Worm (Caenorhabditis elegans): ENCODE results near the gene Y49F6C.7.

Y49F6C.7 gene

ce11 chrII:3343714-3344113 lies 24.3 kb downstream of the Y49F6C.7 start, which contains the start of gene F14D2.15:
F14D2.15 (minus strand) TSS chrII:3343814.
- TF ChIP-seq rcor-1 (GFP tag; IDR thresholded peaks at IDR 0.05) (no peak), zim-3 (tag; optimal IDR thresholded peaks at IDR 0.05) (no peak), hlh-26 (GFP tag; conservative IDR thresholded peaks at IDR 0.05) (no peak), F37B4.10 (GFP tag; IDR thresholded peaks at IDR 0.05) (no peak), F49E8.2 (tag; optimal IDR thresholded peaks at IDR 0.05; ENCODE audit: insufficient read depth) (no peak), athp-1 (tag; optimal IDR thresholded peaks at IDR 0.05) (no peak), egl-44 (GFP tag; IDR thresholded peaks at IDR 0.05) (no peak), nfya-2 (GFP tag; IDR thresholded peaks at IDR 0.05) (no peak), tbp1 (GFP tag; optimal IDR thresholded peaks at IDR 0.05) (no peak), hrde-1 (tag; optimal IDR thresholded peaks at IDR 0.05; ENCODE audit: borderline replicate concordance) (no peak), B0035.1 (tag; optimal IDR thresholded peaks at IDR 0.05) (no peak), hsf-1 (GFP tag; IDR thresholded peaks at IDR 0.05) (no peak), Y53F4B.3 (GFP tag; IDR thresholded peaks at IDR 0.05) (no peak)

ce11 chrII:3341989-3342388 lies 26.0 kb downstream of the Y49F6C.7 start, which contains the start of gene F14D2.11:
F14D2.11 (minus strand) TSS chrII:3342089.
- TF ChIP-seq lsl-1 (GFP tag; optimal IDR thresholded peaks at IDR 0.05), result peak; percentile 68
- TF ChIP-seq ceh-40 (GFP tag; IDR thresholded peaks at IDR 0.05), result no peak
- TF ChIP-seq madf-3 (GFP tag; IDR thresholded peaks at IDR 0.05), result 0 out of 2 replicates have a peak, but pooled peaks have one; percentile 21

ce11 chrII:3340818-3341217 lies 27.2 kb downstream of the Y49F6C.7 start:
- peak; percentile 72 for TF ChIP-seq zfh-2 (GFP tag; conservative IDR thresholded peaks at IDR 0.05)
- no peak for TF ChIP-seq pbrm-1 (GFP tag; IDR thresholded peaks at IDR 0.05)
- no peak for TF ChIP-seq B0035.1 (tag; optimal IDR thresholded peaks at IDR 0.05)
- peak; percentile 73 for TF ChIP-seq egrh-3 (GFP tag; IDR thresholded peaks at IDR 0.05)
- TF ChIP-seq Y95B8A.8 (GFP tag; IDR thresholded peaks at IDR 0.05), result 0 out of 2 replicates have a peak, but pooled peaks have one; percentile 18
- TF ChIP-seq F10E7.11 (tag; optimal IDR thresholded peaks at IDR 0.05), result no peak

- no peak for TF ChIP-seq akir-1 (GFP tag; optimal IDR thresholded peaks at IDR 0.05)
- TF ChIP-seq sdz-38 (tag; optimal IDR thresholded peaks at IDR 0.05), result no peak
- no peak for TF ChIP-seq T26A5.8 (tag; optimal IDR thresholded peaks at IDR 0.05)
- TF ChIP-seq mcd-1 (GFP tag; IDR thresholded peaks at IDR 0.05), result no peak
- no peak for TF ChIP-seq sea-2 (GFP tag; IDR thresholded peaks at IDR 0.05)
- no peak for TF ChIP-seq K11D2.4 (GFP tag; IDR thresholded peaks at IDR 0.05)
- TF ChIP-seq madf-6 (GFP tag; IDR thresholded peaks at IDR 0.05), result no peak
- no peak for TF ChIP-seq tbp1 (GFP tag; optimal IDR thresholded peaks at IDR 0.05)
- TF ChIP-seq lin-54 (GFP tag; optimal IDR thresholded peaks at IDR 0.05), result no peak
- TF ChIP-seq chd-7 (tag; optimal IDR thresholded peaks at IDR 0.05), result no peak
- TF ChIP-seq lsl-1 (GFP tag; optimal IDR thresholded peaks at IDR 0.05), result no peak
- TF ChIP-seq ama-1 (optimal IDR thresholded peaks at IDR 0.05), result no peak
- TF ChIP-seq ama-1 (GFP tag; optimal IDR thresholded peaks at IDR 0.05), result no peak
- TF ChIP-seq ztf-18 (tag; optimal IDR thresholded peaks at IDR 0.05), result no peak
- no peak for TF ChIP-seq ztf-26 (tag; optimal IDR thresholded peaks at IDR 0.05)
- no peak for TF ChIP-seq fkh-3 (tag; optimal IDR thresholded peaks at IDR 0.05)
These were observed 27.7 kb downstream of the Y49F6C.7 start, which contains the start of gene F14D2.5 for ce11 chrII:3340251-3340650. F14D2.5 (plus strand) TSS chrII:3340551.

Measured in whole organism, young adult.